Worm (Caenorhabditis elegans) whole organism, L3 larva: ENCODE measurements around the gene fbxb-75.
A peak's percentile ranks its signal among the peaks of the same experiment; 100 is the strongest.

Source experiments
- aly-2 ChIP-seq: fragments of 150-350 bp; optimal IDR thresholded peaks from 2 replicates; lab custom pipeline; 2014; ENCODE audit warnings: missing biosample characterization, missing genetic modification characterization
- ceh-82 ChIP-seq: fragments of 150-350 bp; optimal IDR thresholded peaks from 2 replicates; lab custom pipeline; 2014; ENCODE audit warnings: missing biosample characterization, missing genetic modification characterization
- daf-12 ChIP-seq: fragments of 150-350 bp; optimal IDR thresholded peaks from 2 replicates; lab custom pipeline; 2014; ENCODE audit warnings: missing biosample characterization, missing genetic modification reagents, missing genetic modification characterization
- elt-1 ChIP-seq: fragments of 150-350 bp; optimal IDR thresholded peaks from 2 replicates; lab custom pipeline; 2014; ENCODE audit warnings: missing biosample characterization, missing genetic modification characterization
- lin-15B ChIP-seq: fragments of 150-350 bp; optimal IDR thresholded peaks from 2 replicates; lab custom pipeline; 2014; ENCODE audit warnings: missing biosample characterization, missing genetic modification characterization
- nfya-1 ChIP-seq: sonication (generic microtip); optimal IDR thresholded peaks from 2 replicates; lab custom pipeline; 2017; ENCODE audit warnings: missing genetic modification characterization, mild to moderate bottlenecking, missing compliant biosample characterization, antibody characterized with exemption, moderate library complexity; ENCODE audit not compliant: insufficient read depth
- nhr-237 ChIP-seq: fragments of 150-350 bp; optimal IDR thresholded peaks from 2 replicates; lab custom pipeline; 2014; ENCODE audit warnings: missing biosample characterization, missing genetic modification characterization
- pqm-1 ChIP-seq: fragments of 150-350 bp; optimal IDR thresholded peaks from 2 replicates; lab custom pipeline; 2017; ENCODE audit warnings: missing biosample characterization, missing genetic modification characterization, inconsistent platforms
- zag-1 ChIP-seq: fragments of 150-350 bp; optimal IDR thresholded peaks from 2 replicates; lab custom pipeline; 2014; ENCODE audit warnings: missing biosample characterization, missing genetic modification characterization

DNA sequence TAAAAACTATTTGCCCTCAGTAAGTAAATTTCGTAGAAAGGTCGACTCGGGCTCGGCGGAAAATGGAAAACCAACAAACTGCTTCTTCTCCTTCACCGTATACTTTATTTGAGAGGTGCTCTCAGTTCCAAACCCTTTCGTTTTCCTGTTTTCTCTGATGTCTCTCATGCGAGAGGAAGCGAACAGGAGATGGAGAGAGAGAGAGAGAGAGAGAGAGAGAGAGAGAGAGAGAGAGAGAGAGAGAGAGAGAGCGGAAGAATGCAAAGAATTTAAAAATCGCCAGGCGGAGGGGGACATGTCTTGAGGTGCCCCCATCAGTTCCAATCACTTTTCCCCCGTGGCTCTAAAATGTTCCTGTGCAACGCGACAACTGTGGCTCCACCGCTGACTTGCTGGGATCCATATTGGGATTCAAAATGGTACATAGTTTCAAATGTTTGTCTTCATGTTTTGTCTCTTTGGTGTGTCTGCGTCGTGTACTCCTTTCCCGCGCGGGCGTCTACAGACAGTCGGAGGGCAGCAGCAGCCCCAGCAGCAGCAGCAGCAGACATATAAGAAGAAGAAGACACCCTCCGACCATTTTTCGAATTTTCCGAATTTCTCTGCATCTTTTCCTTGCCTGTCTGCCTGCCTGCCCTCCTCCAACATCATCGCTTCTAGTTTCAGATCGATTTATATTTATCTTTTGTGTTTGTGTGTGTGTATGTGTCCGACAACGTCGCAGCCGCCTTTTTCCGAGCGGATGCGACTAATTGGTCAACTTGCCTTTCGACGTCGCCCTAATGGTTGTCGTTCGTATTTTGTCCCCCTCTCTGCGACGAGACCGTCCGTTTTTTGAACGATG is 13.6 kb upstream of the fbxb-75 start, which contains the start of gene R08C7.11:
- TF ChIP-seq aly-2 (tag; lab: Kevin White, UChicago) (no peak), zag-1 (tag; lab: Kevin White, UChicago) (no peak), daf-12 (tag; lab: Kevin White, UChicago) (no peak), elt-1 (no peak), lin-15B (tag; lab: Kevin White, UChicago) (no peak), ceh-82 (tag; lab: Kevin White, UChicago) (no peak), nfya-1 (tag; lab: Kevin White, UChicago) (peak; percentile 33), nhr-237 (tag; lab: Kevin White, UChicago) (no peak), pqm-1 (tag; lab: Kevin White, UChicago) (no peak)
